Worm (Caenorhabditis elegans): ENCODE results near the gene M162.5.

Gene M162.5

DNA sequence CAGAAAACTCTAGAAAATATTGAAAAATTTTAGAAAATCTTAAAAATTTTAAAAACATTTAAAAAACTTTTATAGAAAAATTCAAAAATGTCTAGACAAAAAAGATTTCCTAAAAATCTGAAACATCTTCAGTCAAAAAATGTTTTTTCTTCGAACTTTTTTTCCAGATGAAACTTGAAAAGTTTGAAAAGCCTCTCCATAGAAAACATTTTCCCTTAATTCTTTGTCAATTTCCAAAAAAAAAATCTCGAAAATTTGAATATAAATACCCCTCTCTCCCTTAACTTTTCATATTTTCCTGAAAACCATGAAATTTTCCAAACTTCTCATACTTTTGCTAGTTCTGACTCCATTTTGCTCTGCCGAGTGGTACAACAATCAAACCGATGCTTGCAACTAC is 32.1 kb upstream of the M162.5 start, which contains the start of gene Y116F11A.3:
TSS of gene Y116F11A.3 (plus strand) at position 301 of the 400 bp plus-strand sequence.
- TF ChIP-seq nhr-12 (tag; optimal IDR thresholded peaks at IDR 0.05), result no peak

- no peak for TF ChIP-seq ces-1 (GFP tag; optimal IDR thresholded peaks at IDR 0.05)
- no peak for TF ChIP-seq elt-1 (tag; optimal IDR thresholded peaks at IDR 0.05; ENCODE audit: borderline replicate concordance, insufficient read depth)
- TF ChIP-seq ztf-11 (tag; optimal IDR thresholded peaks at IDR 0.05), result no peak
- no peak for TF ChIP-seq ceh-43 (GFP tag; optimal IDR thresholded peaks at IDR 0.05)
- TF ChIP-seq sptf-1 (tag; optimal IDR thresholded peaks at IDR 0.05), result no peak
Observed at ce11 chrV:19730280-19730679, 30.6 kb upstream of the M162.5 start, which contains the start of gene Y116F11A.1. Gene Y116F11A.1, plus strand, starts transcription at chrV:19730580.

DNA sequence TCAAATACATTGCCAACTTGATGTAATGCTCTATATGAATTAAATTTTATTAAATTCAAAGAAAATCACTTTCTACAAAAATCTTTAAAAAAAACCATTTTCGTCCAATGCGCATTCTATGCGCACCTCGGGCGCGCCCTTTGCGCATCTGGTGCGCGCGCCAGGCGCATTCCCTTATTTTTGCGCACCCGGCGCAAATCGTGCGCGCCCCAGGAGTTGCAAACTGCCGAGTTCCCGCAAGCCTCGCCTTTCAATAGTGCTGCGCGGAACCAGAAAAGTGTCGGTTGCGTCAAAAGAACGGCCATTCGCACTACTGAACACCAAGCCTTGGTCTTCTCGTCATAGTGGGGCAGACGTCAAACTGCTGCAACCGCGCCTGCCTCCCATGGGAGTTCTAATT is 27.1 kb upstream of the M162.5 start:
- TF ChIP-seq cnd-1 (tag; optimal IDR thresholded peaks at IDR 0.05) (no peak), lin-32 (GFP tag; optimal IDR thresholded peaks at IDR 0.05) (no peak), lsy-2 (tag; optimal IDR thresholded peaks at IDR 0.05) (no peak), blmp-1 (tag; optimal IDR thresholded peaks at IDR 0.05) (no peak), ztf-11 (tag; optimal IDR thresholded peaks at IDR 0.05) (no peak), sem-2 (GFP tag; optimal IDR thresholded peaks at IDR 0.05) (no peak), unc-39 (tag; optimal IDR thresholded peaks at IDR 0.05) (no peak), mls-2 (tag; optimal IDR thresholded peaks at IDR 0.05) (no peak), hlh-1 (tag; optimal IDR thresholded peaks at IDR 0.05) (no peak), nhr-2 (tag; optimal IDR thresholded peaks at IDR 0.05) (no peak), drap-1 (GFP tag; optimal IDR thresholded peaks at IDR 0.05) (no peak), nhr-12 (tag; optimal IDR thresholded peaks at IDR 0.05) (no peak), lin-13 (tag; optimal IDR thresholded peaks at IDR 0.05) (no peak), nhr-76 (tag; optimal IDR thresholded peaks at IDR 0.05) (no peak), ham-2 (GFP tag; optimal IDR thresholded peaks at IDR 0.05) (no peak), zip-8 (tag; optimal IDR thresholded peaks at IDR 0.05) (no peak), unc-120 (tag; optimal IDR thresholded peaks at IDR 0.05; ENCODE audit: poor library complexity, severe bottlenecking) (no peak)

ce11 chrV:19737458-19737857 is 23.4 kb upstream of the M162.5 start, which contains the start of gene W04E12.7:
Gene W04E12.7, minus strand, starts transcription at chrV:19737558.
- no peak for TF ChIP-seq tbx-8 (GFP tag; optimal IDR thresholded peaks at IDR 0.05)
- TF ChIP-seq flh-1 (GFP tag; optimal IDR thresholded peaks at IDR 0.05), result no peak
- TF ChIP-seq lin-13 (tag; optimal IDR thresholded peaks at IDR 0.05), result no peak
- TF ChIP-seq nhr-2 (tag; optimal IDR thresholded peaks at IDR 0.05), result no peak
- TF ChIP-seq sptf-1 (tag; optimal IDR thresholded peaks at IDR 0.05), result no peak
- TF ChIP-seq unc-62 (GFP tag; optimal IDR thresholded peaks at IDR 0.05), result no peak
- TF ChIP-seq ces-1 (GFP tag; optimal IDR thresholded peaks at IDR 0.05), result no peak
- TF ChIP-seq nhr-237 (tag; optimal IDR thresholded peaks at IDR 0.05), result no peak
- no peak for TF ChIP-seq cnd-1 (tag; optimal IDR thresholded peaks at IDR 0.05)

ce11 chrV:19738117-19738516 is 22.7 kb upstream of the M162.5 start, which contains the start of gene fbxa-131:
Gene fbxa-131, plus strand, starts transcription at chrV:19738417.
- TF ChIP-seq ceh-43 (GFP tag; optimal IDR thresholded peaks at IDR 0.05) (no peak), nhr-76 (tag; optimal IDR thresholded peaks at IDR 0.05) (no peak), nhr-237 (tag; optimal IDR thresholded peaks at IDR 0.05) (no peak), tbx-8 (GFP tag; optimal IDR thresholded peaks at IDR 0.05) (no peak), hlh-1 (tag; optimal IDR thresholded peaks at IDR 0.05) (no peak), blmp-1 (tag; optimal IDR thresholded peaks at IDR 0.05) (no peak), lsy-2 (tag; optimal IDR thresholded peaks at IDR 0.05) (no peak), elt-3 (tag; optimal IDR thresholded peaks at IDR 0.05) (no peak), ceh-83 (GFP tag; optimal IDR thresholded peaks at IDR 0.05) (no peak), sptf-1 (tag; optimal IDR thresholded peaks at IDR 0.05) (no peak), mep-1 (tag; optimal IDR thresholded peaks at IDR 0.05) (no peak)

DNA sequence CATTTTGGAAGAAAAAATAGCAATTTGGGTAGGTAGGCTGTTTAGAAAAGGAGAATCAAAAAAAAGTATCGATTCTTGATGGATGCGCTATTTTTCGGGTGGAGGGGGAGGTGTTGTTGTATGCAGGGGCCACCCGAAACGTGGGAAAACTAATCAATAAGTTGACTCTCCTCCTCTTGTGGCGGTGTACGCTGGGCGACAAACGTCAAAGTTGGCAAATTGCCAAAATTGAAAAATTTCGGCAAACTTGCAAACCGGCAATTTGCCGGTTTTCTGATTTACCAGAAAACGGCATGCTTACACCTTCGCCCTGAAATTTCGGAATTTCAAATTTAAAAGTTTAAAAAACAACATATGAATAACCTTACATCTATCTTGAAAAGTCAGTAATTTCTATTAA is 19.8 kb upstream of the M162.5 start, which contains the start of gene W04E12.2:
TSS of gene W04E12.2 (minus strand) at position 101 of the 400 bp plus-strand sequence.
- TF ChIP-seq zip-8 (tag; optimal IDR thresholded peaks at IDR 0.05) (no peak), mls-2 (tag; optimal IDR thresholded peaks at IDR 0.05) (no peak), tbx-8 (GFP tag; optimal IDR thresholded peaks at IDR 0.05) (no peak), ceh-43 (GFP tag; optimal IDR thresholded peaks at IDR 0.05) (no peak), hlh-1 (tag; optimal IDR thresholded peaks at IDR 0.05) (no peak), mep-1 (tag; optimal IDR thresholded peaks at IDR 0.05) (no peak), flh-1 (GFP tag; optimal IDR thresholded peaks at IDR 0.05) (no peak), elt-1 (tag; optimal IDR thresholded peaks at IDR 0.05; ENCODE audit: borderline replicate concordance, insufficient read depth) (no peak), lin-32 (GFP tag; optimal IDR thresholded peaks at IDR 0.05) (no peak), unc-120 (tag; optimal IDR thresholded peaks at IDR 0.05; ENCODE audit: poor library complexity, severe bottlenecking) (no peak), unc-39 (tag; optimal IDR thresholded peaks at IDR 0.05) (no peak), ceh-83 (GFP tag; optimal IDR thresholded peaks at IDR 0.05) (no peak), drap-1 (GFP tag; optimal IDR thresholded peaks at IDR 0.05) (no peak), M03D4.4 (tag; optimal IDR thresholded peaks at IDR 0.05) (no peak), elt-3 (tag; optimal IDR thresholded peaks at IDR 0.05) (no peak), cnd-1 (tag; optimal IDR thresholded peaks at IDR 0.05) (no peak), lin-13 (tag; optimal IDR thresholded peaks at IDR 0.05) (no peak), pha-4 (tag; optimal IDR thresholded peaks at IDR 0.05) (no peak), nhr-237 (tag; optimal IDR thresholded peaks at IDR 0.05) (no peak)
